Worm (Caenorhabditis elegans) whole organism, dauer: Measurements from ENCODE around the gene Y71H2AM.20.

Experiments
- unc-62 ChIP-seq: sonication (generic microtip); optimal IDR thresholded peaks from 2 replicates; lab custom pipeline; 2017; ENCODE audit warnings: missing biosample characterization, missing genetic modification reagents, missing genetic modification characterization

Y71H2AM.20 gene

DNA sequence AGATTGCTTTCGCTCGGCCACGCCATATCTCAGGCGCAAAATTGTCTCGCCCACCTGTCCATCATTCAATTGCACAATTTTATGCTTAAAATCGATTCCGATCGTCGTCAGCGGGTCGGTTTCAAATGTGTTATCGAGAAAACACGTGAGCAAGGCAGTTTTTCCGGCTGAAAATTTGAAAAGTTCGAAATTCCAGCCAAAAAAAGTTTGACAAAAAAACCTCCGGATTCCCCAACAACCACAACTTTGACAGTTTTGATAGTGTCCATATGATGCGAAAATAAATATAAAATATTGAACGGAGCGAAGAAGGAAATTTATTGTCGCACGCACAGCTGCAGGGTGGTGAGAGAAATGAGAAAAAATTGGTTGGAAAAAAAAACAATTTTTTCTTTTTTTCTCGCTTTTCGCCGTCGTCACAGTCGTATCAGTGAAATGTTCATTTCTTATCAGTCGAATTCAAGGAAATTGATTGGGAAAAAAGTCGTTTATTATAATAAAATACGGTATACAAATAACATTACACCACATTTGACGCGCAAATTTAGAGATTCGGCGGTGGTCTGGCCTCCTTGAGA is 52.1 kb downstream of the Y71H2AM.20 start, which contains the start of gene Y71H2AM.12:
TSS of gene Y71H2AM.12 (minus strand) at position 486 of the 578 bp plus-strand sequence.
- TF ChIP-seq unc-62 (GFP tag; lab: Kevin White, UChicago), result no peak
